Worm (Caenorhabditis elegans): Measurements from ENCODE around the gene dpr-1.

Gene dpr-1

DNA sequence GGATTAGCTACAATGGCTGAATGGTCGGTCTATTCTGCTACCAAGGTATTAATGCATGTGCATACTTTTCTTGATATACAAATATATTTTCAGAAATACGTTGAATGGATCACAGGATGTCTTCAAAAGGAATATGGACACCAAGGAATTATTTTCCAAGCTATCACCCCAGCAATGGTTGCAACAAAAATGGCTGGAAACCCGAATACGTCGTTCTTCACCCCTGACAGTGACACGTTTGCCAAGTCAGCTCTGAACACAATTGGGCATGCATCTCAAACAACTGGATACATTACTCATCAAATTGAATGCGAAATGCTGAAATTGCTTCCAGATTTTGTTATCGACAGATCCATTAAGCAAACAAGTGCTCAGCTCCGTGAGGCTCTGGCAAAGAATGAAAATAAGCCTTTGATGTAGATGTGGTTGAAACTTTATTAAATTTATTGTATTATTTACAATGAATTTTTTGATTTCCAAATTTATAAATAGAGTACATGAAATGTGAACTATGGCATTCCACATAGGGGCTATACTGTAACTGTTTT, 34.4 kb downstream of the dpr-1 start:
- TF ChIP-seq unc-62 (GFP tag; optimal IDR thresholded peaks at IDR 0.05): no peak

DNA sequence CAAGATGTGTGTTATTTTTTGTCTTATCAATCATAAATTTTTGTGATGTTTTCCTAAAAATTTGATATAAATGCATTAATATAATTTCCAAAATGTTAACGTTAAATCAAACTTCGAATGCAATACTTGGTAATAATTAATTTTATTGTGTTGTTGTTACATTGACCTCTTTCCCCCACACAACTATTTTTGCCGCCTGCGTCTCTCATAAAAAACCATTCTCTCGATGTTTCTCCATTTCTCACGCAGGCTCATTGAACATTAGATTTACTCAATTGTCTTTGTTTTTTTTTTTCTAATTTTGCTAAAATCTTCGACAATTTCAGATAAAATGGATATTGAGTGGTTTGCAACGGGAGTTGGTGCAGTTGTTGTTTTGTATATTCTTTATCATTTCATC, 35.8 kb downstream of the dpr-1 start, which contains the start of gene stdh-1:
Gene stdh-1, plus strand, starts transcription at position 327 of the 400 bp plus-strand sequence.
- TF ChIP-seq unc-62 (GFP tag; optimal IDR thresholded peaks at IDR 0.05): no peak

DNA sequence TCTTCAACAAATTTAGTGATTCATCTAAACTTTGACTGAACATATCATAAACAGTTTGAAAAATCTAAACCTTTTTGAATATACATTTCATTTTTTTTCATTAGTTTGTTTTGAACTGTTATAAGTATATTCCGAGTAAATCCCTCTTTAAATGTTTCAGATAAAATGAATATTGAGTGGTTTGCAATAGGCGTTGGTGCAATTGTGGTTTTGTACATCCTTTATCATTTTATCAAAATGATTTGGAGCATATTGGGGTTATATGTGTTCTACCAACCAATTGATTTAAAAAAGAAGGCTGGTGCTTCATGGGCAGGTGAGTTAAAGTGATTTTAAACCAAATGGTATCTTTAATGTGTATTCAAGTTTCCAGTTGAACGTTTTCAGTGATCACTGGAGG, 37.5 kb downstream of the dpr-1 start, which contains the start of gene stdh-3:
Gene stdh-3, plus strand, starts transcription at position 166 of the 400 bp plus-strand sequence.
- TF ChIP-seq unc-62 (GFP tag; optimal IDR thresholded peaks at IDR 0.05): no peak

DNA sequence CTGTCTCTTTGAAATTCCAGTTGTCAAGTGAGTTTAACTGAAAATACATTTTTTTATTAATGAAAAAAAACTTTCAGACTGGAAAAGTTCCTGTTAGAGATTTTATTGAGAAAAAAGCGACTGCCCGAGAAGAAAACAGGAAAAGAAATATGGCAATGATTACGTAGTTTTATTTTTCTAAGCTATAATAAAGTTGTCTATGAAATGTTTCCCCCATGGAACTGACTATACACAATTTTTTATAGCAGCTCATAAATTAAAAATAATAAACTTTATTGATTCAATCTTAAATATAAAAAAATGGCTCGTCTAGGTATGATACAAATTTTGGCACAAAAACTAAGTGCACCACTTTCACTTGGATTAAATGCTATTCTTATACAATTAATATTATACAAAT, 39.5 kb downstream of the dpr-1 start, which contains the start of gene C06B3.1:
Gene C06B3.1, plus strand, starts transcription at position 301 of the 400 bp plus-strand sequence.
- no peak for TF ChIP-seq unc-62 (GFP tag; optimal IDR thresholded peaks at IDR 0.05)

DNA sequence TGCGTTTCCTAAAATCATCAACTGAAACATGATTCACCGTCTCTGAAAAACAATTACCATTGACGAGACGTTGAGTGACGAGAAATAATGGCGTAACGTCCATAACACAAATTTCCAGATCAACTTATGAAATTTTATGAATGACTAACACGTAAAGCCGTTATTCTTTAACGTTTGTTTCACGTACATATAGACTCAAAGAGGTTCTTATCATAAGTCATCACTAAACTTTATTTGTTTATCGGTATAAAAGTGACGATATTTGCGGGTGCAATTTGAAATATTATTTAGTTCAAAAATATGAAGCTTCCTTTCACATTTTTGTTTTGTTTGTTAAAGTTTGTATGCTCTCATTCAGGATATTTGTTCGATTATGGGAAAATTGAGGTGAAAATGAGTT, 42.8 kb downstream of the dpr-1 start, which contains the start of gene oac-3:
Gene oac-3, plus strand, starts transcription at position 301 of the 400 bp plus-strand sequence.
- TF ChIP-seq unc-62 (GFP tag; optimal IDR thresholded peaks at IDR 0.05): no peak

DNA sequence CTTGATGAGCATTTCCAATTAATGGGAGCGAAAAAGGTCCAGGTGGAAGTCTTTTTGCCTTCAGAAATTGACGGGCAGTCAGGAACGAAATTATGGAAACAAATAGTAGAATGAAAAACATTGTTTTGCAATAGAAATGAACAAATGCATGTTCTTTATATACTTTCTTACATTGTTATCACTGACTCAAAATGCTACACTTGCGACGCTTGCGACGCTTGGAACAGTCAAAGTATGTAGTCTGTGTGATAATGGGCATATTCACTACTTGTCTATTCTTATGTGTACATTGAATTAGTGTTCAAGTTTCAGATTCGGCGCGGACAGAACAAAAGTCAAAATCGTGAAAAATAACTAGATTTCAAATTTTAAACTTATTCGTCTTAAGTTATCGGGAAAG, 43.6 kb downstream of the dpr-1 start, which contains the start of gene cyp-35C1:
Gene cyp-35C1, minus strand, starts transcription at position 132 of the 400 bp plus-strand sequence.
- TF ChIP-seq unc-62 (GFP tag; optimal IDR thresholded peaks at IDR 0.05): no peak

DNA sequence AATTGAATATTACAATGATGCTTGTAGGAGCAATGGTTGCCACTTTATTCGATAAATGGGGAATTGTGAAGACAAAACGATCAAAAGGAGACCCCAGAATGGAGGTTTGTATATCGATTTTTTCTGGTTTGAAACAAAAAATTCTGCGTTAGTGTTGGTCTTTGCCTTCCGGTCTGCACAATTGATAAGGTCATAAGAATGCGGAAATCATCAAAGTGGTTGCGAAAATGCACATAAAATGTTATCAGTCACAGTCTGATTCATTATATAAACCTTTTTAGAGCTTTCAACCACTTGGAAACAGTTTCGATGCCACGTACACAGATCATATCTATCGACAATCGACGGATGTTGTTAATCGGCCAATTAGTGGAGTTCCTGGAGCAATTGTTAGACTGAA, 48.4 kb downstream of the dpr-1 start:
- TF ChIP-seq unc-62 (GFP tag; optimal IDR thresholded peaks at IDR 0.05): no peak

DNA sequence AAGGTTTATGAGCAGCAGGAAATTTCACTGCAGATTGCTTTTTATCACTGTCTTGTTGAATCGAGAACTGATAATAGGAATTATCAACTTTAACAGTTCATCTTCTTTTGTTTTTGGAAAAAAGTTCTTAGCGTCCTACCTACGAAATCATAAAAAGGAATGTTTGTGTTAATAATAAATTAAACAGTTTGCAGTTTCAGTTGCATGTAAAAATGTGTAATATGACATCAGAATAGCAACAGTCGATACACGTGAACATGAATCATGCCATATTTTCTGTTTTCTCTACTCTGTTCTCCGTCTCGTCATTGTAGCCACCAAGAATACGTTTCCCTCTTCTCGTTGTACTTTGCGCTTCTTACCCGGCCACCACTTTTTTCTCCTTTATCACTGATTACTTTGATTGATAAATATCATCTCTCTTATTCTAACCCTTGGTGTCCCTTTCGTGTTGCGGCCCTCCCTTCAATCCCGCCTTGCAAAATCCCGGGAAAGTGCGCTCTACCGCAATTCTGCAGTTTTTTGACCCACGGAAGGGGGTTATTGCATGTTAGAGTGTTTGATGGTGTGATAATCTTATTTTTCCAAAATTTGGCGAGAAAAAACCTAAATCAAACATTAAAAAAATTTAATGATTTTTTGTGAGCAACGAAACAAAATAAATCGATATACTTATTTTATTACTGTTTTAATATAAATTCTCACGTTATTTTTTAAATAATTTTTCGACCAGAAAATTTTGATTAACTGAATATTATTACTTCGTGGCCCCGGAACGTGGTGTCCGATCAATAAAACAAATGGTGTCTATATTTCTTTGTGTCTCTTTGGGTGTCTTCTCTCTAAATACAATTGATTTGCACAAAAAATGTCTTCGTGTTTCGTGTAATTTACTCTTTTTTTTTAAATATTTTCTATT, 49.3 kb downstream of the dpr-1 start, which contains the start of gene sptl-3:
Gene sptl-3, plus strand, starts transcription at position 869 of the 919 bp plus-strand sequence.
- TF ChIP-seq unc-62 (GFP tag; optimal IDR thresholded peaks at IDR 0.05): no peak

DNA sequence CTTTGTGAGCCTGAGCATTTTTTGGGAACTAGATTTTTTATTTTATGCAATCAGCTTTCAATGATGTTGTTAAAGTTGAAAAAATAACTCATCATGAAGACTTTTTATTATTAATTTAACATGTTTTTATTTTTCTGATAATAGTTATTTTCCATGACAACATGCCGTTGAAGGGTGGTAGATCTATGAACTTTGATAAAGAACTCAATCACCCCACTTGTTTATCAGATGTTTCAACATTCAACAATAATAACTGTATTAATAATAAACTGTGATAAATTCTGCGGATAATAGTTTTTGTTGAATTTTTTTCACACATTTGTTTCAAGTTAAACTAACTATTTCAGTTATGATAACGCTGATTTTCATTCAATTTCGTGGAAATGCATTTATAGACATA, 50.5 kb downstream of the dpr-1 start:
- TF ChIP-seq unc-62 (GFP tag; optimal IDR thresholded peaks at IDR 0.05): no peak

DNA sequence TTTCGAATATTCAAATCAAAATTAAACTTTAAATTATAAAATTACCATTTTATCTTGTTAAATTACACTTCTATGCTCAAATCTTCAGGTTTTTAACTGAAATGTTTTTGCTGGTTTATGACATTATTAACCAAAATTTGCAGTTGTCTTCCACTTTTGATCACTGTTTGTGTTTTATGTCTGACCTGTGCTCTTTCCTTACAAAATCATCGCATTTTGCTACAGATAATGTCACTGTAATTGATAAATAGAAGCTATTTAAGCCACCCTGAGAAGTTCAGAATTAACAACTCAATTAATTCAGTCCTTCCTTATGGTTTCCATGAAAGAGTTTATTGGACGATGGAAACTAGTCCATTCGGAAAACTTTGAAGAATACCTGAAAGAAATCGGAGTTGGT, 51.5 kb downstream of the dpr-1 start, which contains the start of gene lbp-8:
Gene lbp-8, plus strand, starts transcription at position 301 of the 400 bp plus-strand sequence.
- TF ChIP-seq unc-62 (GFP tag; optimal IDR thresholded peaks at IDR 0.05): no peak
